Worm (Caenorhabditis elegans) whole organism, young adult: Measurements from ENCODE around the gene nmy-1.

Experiments used
- B0019.2 ChIP-seq: fragments of 200-800 bp; sonication (Bioruptor generic); conservative IDR thresholded peaks from 2 replicates; pipeline ENCODE4 v1.3.6; 2022; ENCODE audit warnings: missing genetic modification reagents, missing genetic modification characterization, missing compliant biosample characterization
- ama-1 ChIP-seq, 3 experiments: fragments of 150-350 bp in 1 of 3; sonication (generic microtip) in 2 of 3; optimal IDR thresholded peaks; 2 replicates each; lab custom pipeline; 2014 to 2018; ENCODE audit warnings: missing biosample characterization in 2 of 3, missing genetic modification characterization in 2 of 3, missing genetic modification reagents in 2 of 3

ce11 chrX:2871037-2871436 is 38.3 kb upstream of the nmy-1 start, which contains the start of gene F53B3.3:
- TF ChIP-seq B0019.2 (GFP tag; lab: Robert Waterston, UW) = no peak
- no peak for TF ChIP-seq ama-1 (optimal IDR thresholded peaks at IDR 0.05; lab: Kevin White, UChicago)
- TF ChIP-seq ama-1 (GFP tag; optimal IDR thresholded peaks at IDR 0.05; lab: Kevin White, UChicago) = no peak
